Fruit fly (Drosophila melanogaster) whole organism, adult: ENCODE results near the gene ringer.

ENCODE experiments used
- CG11617 ChIP-seq: fragments of 200-800 bp; sonication (Bioruptor generic); optimal IDR thresholded peaks from 2 replicates; lab custom pipeline; 2017; ENCODE audit warnings: mild to moderate bottlenecking, missing biosample characterization, missing genetic modification reagents, missing genetic modification characterization
- CG12768 ChIP-seq: fragments of 200-800 bp; sonication (Bioruptor generic); optimal IDR thresholded peaks from 2 replicates; lab custom pipeline; 2017; ENCODE audit warnings: missing biosample characterization, missing genetic modification characterization, mild to moderate bottlenecking, moderate library complexity, missing genetic modification reagents
- CG14711 ChIP-seq: fragments of 200-800 bp; sonication (Bioruptor generic); optimal IDR thresholded peaks from 2 replicates; lab custom pipeline; 2018; ENCODE audit warnings: missing biosample characterization, mild to moderate bottlenecking, missing genetic modification characterization, moderate library complexity
- CG1620 ChIP-seq: fragments of 200-800 bp; sonication (Bioruptor generic); optimal IDR thresholded peaks from 2 replicates; lab custom pipeline; 2016; ENCODE audit warnings: missing biosample characterization, missing genetic modification characterization
- CG33017 ChIP-seq: fragments of 200-800 bp; sonication (Bioruptor generic); optimal IDR thresholded peaks from 2 replicates; lab custom pipeline; 2018; ENCODE audit warnings: missing biosample characterization, mild to moderate bottlenecking, missing genetic modification characterization, moderate library complexity
- CG5204 ChIP-seq: fragments of 200-800 bp; sonication (Bioruptor generic); optimal IDR thresholded peaks from 2 replicates; lab custom pipeline; 2016; ENCODE audit warnings: missing biosample characterization, missing genetic modification characterization
- CG7045 ChIP-seq: fragments of 200-800 bp; sonication (Bioruptor generic); optimal IDR thresholded peaks from 2 replicates; lab custom pipeline; 2017; ENCODE audit warnings: missing biosample characterization, mild to moderate bottlenecking, missing genetic modification characterization
- CG7101 ChIP-seq: fragments of 200-800 bp; sonication (Bioruptor generic); optimal IDR thresholded peaks from 2 replicates; lab custom pipeline; 2018; ENCODE audit warnings: missing biosample characterization, mild to moderate bottlenecking, missing genetic modification characterization, moderate library complexity
- Clk ChIP-seq: fragments of 200-800 bp; sonication (Bioruptor generic); optimal IDR thresholded peaks from 2 replicates; lab custom pipeline; 2017; ENCODE audit warnings: missing biosample characterization, missing genetic modification characterization
- Crg-1 ChIP-seq: fragments of 200-800 bp; sonication (Bioruptor generic); optimal IDR thresholded peaks from 2 replicates; lab custom pipeline; 2016; ENCODE audit warnings: missing biosample characterization, missing genetic modification characterization
- Hr96 ChIP-seq: fragments of 200-800 bp; sonication (Bioruptor generic); optimal IDR thresholded peaks from 2 replicates; lab custom pipeline; 2016; ENCODE audit warnings: missing biosample characterization, missing genetic modification characterization
- Mnt ChIP-seq: fragments of 200-800 bp; sonication (Bioruptor generic); optimal IDR thresholded peaks from 2 replicates; lab custom pipeline; 2016; ENCODE audit warnings: missing biosample characterization, mild to moderate bottlenecking, missing genetic modification characterization
- bab1 ChIP-seq: fragments of 200-800 bp; sonication (Bioruptor generic); optimal IDR thresholded peaks from 3 replicates; lab custom pipeline; 2019; ENCODE audit warnings: missing biosample characterization, mild to moderate bottlenecking, missing genetic modification characterization, moderate library complexity
- cic ChIP-seq: fragments of 200-800 bp; sonication (Bioruptor generic); optimal IDR thresholded peaks from 2 replicates; lab custom pipeline; 2017; ENCODE audit warnings: missing biosample characterization, mild to moderate bottlenecking, missing genetic modification characterization, moderate library complexity
- cnc ChIP-seq, 2 experiments: fragments of >200 bp; optimal IDR thresholded peaks; 2 replicates each; lab custom pipeline; 2017
- kay ChIP-seq: fragments of 200-800 bp; sonication (Bioruptor generic); peaks from one replicate; lab custom pipeline; 2016; ENCODE audit warnings: missing biosample characterization, missing genetic modification characterization, borderline replicate concordance
- ovo ChIP-seq: fragments of 200-800 bp; sonication (Bioruptor generic); optimal IDR thresholded peaks from 2 replicates; lab custom pipeline; 2016; ENCODE audit warnings: missing biosample characterization, missing genetic modification characterization
- pad ChIP-seq: fragments of 200-800 bp; sonication (Bioruptor generic); optimal IDR thresholded peaks from 3 replicates; lab custom pipeline; 2017; ENCODE audit warnings: missing biosample characterization, missing genetic modification characterization, mild to moderate bottlenecking, moderate library complexity, missing genetic modification reagents
- tj ChIP-seq: fragments of 200-800 bp; sonication (Bioruptor generic); optimal IDR thresholded peaks from 3 replicates; lab custom pipeline; 2017; ENCODE audit warnings: missing biosample characterization, mild to moderate bottlenecking, missing genetic modification characterization, moderate library complexity
- toe ChIP-seq: fragments of 200-800 bp; sonication (Bioruptor generic); optimal IDR thresholded peaks from 2 replicates; lab custom pipeline; 2016; ENCODE audit warnings: missing biosample characterization, missing genetic modification characterization

ringer gene

DNA sequence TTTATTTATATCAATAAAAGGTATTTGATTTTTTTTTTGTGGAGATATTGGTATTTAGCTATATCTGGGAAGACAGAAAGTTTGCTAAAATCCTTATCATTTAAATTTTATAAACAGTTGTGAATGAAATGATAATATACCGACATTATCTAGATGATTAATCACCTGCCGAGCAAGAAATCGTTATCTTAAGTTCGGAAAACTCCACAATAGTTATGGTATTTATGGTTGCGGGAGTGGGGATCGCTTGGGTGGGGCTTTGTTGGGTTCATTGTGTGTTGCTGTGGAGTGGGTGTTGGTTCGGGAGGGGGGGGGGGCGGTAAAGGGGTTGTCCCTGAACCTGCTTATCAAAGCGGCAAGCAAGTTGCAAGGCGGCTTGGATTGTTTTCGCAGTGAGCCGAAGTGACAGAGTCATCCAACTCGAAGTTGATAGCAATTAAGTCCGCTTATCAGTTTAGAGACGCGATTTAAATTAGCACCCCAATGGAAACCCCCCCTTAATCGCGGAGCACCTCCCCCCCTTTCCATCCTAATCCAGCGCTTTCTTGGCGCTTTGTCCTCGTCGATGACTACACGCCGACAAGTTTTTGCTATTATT lies 33.1 kb upstream of the ringer start:
- TF ChIP-seq kay (GFP tag; lab: Kevin White, UChicago) (no peak), toe (GFP tag; lab: Kevin White, UChicago) (no peak)

DNA sequence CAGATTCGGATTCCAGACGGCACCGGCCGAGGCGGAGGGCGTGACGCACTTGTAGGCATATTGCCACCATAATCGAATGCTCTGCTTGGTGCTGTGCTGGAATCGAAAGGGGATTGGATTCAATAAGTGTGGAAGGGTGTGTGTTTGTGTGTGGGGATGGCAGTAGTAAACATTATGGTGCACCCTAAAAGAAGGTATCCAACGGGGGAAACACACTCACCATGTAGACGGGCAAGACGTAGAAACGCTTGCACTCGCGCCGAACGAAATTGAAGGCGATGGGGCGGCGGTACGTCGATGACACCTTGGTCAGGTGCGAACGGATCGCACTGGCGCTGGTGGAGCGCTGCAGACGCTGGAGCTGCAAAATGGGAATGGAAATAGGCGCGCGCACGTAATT lies 32.0 kb upstream of the ringer start:
- TF ChIP-seq Hr96 (GFP tag; lab: Kevin White, UChicago) = no peak
- no peak for TF ChIP-seq Clk (GFP tag; lab: Kevin White, UChicago)
- TF ChIP-seq CG33017 (tag; lab: Kevin White, UChicago) = no peak

DNA sequence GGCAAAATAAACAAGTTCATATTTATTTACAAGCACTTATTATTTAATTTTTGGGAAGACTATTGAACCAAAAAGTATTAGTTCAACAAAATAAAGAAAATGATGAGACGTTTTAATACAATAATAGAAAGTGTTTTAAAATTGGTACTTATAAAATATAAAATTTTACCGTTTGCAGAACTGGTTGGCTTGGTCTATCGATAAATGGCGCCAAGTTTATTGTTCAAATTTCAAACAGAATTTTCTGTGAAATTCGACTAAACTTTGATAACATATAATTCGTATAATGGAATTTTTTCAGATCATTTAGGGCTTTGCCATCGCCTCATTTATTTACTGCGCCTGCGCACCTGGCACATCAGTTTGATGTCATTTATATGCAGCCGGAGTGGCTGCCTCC lies 31.6 kb upstream of the ringer start:
- TF ChIP-seq Hr96 (GFP tag; lab: Kevin White, UChicago) (no peak), ovo (no peak), kay (GFP tag; lab: Kevin White, UChicago) (peak; percentile 52), Crg-1 (no peak), CG1620 (GFP tag; lab: Kevin White, UChicago) (no peak), cic (GFP tag; lab: Kevin White, UChicago) (no peak), CG33017 (tag; lab: Kevin White, UChicago) (no peak)

DNA sequence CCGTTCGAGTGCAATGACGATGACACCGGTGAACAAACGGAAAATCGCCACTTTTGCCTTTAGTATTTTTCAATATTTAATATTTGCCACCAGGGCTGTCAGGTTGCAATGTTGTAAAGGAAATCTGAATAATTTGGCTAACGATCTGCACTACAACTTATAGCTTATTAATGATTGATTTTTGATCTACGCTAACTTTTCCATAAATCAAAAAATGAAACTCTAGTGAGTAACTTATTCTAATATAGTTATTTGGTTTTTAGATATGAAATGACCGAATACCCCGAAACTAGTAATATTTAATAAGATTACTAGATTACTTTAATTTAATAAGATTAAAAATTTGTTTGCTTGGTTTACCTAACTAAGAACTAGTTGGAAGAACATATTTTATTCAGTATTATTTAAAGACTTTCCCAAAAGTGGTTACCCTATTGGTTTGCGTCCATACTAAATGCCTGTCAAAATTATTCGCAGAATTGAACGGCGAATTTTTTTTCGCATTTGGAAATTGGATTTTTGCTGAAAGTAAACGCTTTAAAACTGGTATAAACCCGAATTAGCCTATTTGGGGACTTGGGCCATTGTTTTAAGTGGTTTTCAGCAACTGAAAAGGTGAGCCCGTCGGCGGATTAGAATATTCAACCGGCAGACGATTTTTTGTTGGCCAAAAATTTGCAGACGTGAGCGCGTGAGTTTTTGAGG lies 26.8 kb upstream of the ringer start, which contains the start of the genes Agpat3 and RAF2:
Gene Agpat3, minus strand, starts transcription at position 78 of the 705 bp plus-strand sequence.
Gene RAF2, plus strand, starts transcription at position 448 of the 705 bp plus-strand sequence.
- TF ChIP-seq CG7101 (tag; lab: Kevin White, UChicago) (peak; percentile 7), Clk (GFP tag; lab: Kevin White, UChicago) (no peak), CG14711 (tag; lab: Kevin White, UChicago) (peak; percentile 86), toe (GFP tag; lab: Kevin White, UChicago) (peak; percentile 60), Hr96 (GFP tag; lab: Kevin White, UChicago) (peak; percentile 5), bab1 (GFP tag; lab: Kevin White, UChicago) (no peak), CG7045 (no peak), CG11617 (GFP tag; lab: Kevin White, UChicago) (peak; percentile 27), pad (no peak), CG12768 (GFP tag; lab: Kevin White, UChicago) (no peak), Crg-1 (no peak)

DNA sequence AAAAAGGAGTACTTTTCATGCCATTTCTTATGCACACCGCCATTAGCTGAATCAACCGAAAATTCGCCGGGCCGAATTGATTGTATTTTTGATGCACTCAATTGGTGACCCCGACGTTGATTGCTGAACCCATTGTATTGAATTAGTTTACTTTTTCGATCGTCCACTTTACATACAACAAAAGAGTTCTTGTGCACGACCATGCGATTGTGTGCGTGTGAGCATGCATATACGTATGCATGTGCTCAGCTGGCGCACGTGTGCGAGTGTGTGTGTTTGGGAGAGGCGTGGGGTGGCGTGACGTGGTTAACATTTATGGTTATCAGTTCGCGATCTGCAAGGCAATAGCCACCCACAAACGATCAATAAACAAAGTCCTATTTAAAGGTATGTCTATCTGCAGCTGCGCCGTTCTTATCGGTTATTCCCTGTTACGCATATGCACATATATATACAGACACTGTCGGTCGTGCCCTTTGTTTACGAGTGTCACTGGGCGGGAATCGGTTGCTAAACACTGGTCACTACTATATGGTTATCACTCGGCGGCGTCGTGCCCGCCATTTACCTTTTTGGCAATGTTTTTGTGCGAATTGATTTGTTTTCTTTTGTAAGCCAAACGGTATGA lies 26.1 kb upstream of the ringer start:
- TF ChIP-seq CG5204 (GFP tag; lab: Kevin White, UChicago) = no peak
- TF ChIP-seq CG7101 (tag; lab: Kevin White, UChicago) = peak; percentile 42
- TF ChIP-seq ovo = no peak
- TF ChIP-seq Hr96 (GFP tag; lab: Kevin White, UChicago) = no peak
- no peak for TF ChIP-seq Crg-1
- TF ChIP-seq CG12768 (GFP tag; lab: Kevin White, UChicago) = peak; percentile 54
- TF ChIP-seq toe (GFP tag; lab: Kevin White, UChicago) = no peak
- TF ChIP-seq CG14711 (tag; lab: Kevin White, UChicago) = no peak
- peak; percentile 89 for TF ChIP-seq kay (GFP tag; lab: Kevin White, UChicago)
- peak; percentile 86 for TF ChIP-seq bab1 (GFP tag; lab: Kevin White, UChicago)
- TF ChIP-seq Mnt (GFP tag; lab: Kevin White, UChicago) = peak; percentile 96
- peak; percentile 50 for TF ChIP-seq CG7045
- peak; percentile 3 for TF ChIP-seq CG1620 (GFP tag; lab: Kevin White, UChicago)
- TF ChIP-seq tj (GFP tag; lab: Kevin White, UChicago) = peak; percentile 24
- TF ChIP-seq CG11617 (GFP tag; lab: Kevin White, UChicago) = no peak
- peak; percentile 27 for TF ChIP-seq CG33017 (tag; lab: Kevin White, UChicago)
- TF ChIP-seq Clk (GFP tag; lab: Kevin White, UChicago) = no peak
- peak; percentile 45 for TF ChIP-seq pad
- no peak for TF ChIP-seq cnc (optimal IDR thresholded peaks at IDR 0.05; lab: Kevin White, UChicago)
- TF ChIP-seq cic (GFP tag; lab: Kevin White, UChicago) = peak; percentile 93

DNA sequence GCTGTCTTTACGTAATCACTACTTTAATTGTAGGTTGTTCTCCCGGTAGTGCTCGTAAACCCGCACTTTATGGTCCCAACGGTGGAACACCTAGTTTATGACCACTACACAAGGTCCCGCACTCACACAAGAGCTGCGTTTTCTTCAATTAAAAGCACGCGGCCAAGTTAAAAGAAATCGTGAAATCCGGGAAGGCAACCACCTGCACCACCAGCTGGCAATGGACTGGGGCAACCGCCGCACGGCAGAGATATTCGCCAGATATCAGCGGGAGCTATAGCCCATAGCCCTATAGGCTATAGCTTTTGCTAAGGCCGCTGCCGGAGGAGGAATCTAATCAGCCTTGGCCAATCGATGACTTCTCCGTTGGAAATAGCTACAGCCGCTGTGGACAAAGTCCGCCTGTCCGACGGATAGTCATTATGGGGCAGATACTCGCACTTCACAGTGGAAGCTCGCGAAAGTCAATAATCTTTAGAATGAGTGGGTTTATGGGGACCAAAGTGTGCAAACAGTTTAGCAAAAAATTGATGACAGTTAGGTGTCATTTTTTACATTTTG lies 25.0 kb upstream of the ringer start:
- TF ChIP-seq CG12768 (GFP tag; lab: Kevin White, UChicago) = peak; percentile 39
- no peak for TF ChIP-seq Crg-1
- TF ChIP-seq bab1 (GFP tag; lab: Kevin White, UChicago) = no peak
- no peak for TF ChIP-seq toe (GFP tag; lab: Kevin White, UChicago)
- no peak for TF ChIP-seq ovo
- TF ChIP-seq CG11617 (GFP tag; lab: Kevin White, UChicago) = no peak
- TF ChIP-seq kay (GFP tag; lab: Kevin White, UChicago) = peak; percentile 70
- no peak for TF ChIP-seq tj (GFP tag; lab: Kevin White, UChicago)
- no peak for TF ChIP-seq Clk (GFP tag; lab: Kevin White, UChicago)
- no peak for TF ChIP-seq CG14711 (tag; lab: Kevin White, UChicago)
- no peak for TF ChIP-seq CG7101 (tag; lab: Kevin White, UChicago)
- TF ChIP-seq cnc (optimal IDR thresholded peaks at IDR 0.05; lab: Kevin White, UChicago) = no peak
- TF ChIP-seq CG5204 (GFP tag; lab: Kevin White, UChicago) = no peak
- no peak for TF ChIP-seq CG33017 (tag; lab: Kevin White, UChicago)
- TF ChIP-seq Mnt (GFP tag; lab: Kevin White, UChicago) = peak; percentile 59
- TF ChIP-seq pad = no peak
- TF ChIP-seq CG1620 (GFP tag; lab: Kevin White, UChicago) = no peak
- TF ChIP-seq Hr96 (GFP tag; lab: Kevin White, UChicago) = peak; percentile 27
- TF ChIP-seq CG7045 = no peak
- peak; percentile 84 for TF ChIP-seq cic (GFP tag; lab: Kevin White, UChicago)
